Fruit fly (Drosophila melanogaster) whole organism, embryonic: ENCODE results near the gene CG8668.

Source experiments
- BEAF-32 ChIP-seq: fragments of 200-800 bp; sonication (Bioruptor generic); optimal IDR thresholded peaks from 3 replicates; lab custom pipeline; 2017; ENCODE audit warnings: missing biosample characterization, missing genetic modification characterization, mild to moderate bottlenecking, moderate library complexity, missing genetic modification reagents
- Bgb ChIP-seq: fragments of 200-800 bp; sonication (Bioruptor generic); IDR thresholded peaks from 2 replicates; pipeline ENCODE4 v1.3.6; 2022; ENCODE audit warnings: missing biosample characterization, missing genetic modification characterization; ENCODE audit not compliant: partially characterized antibody
- CG11093 ChIP-seq: fragments of 200-800 bp; sonication (Bioruptor generic); IDR thresholded peaks from 3 replicates; pipeline ENCODE4 v1.3.6; 2022; ENCODE audit warnings: missing biosample characterization, missing genetic modification characterization
- CG11456 ChIP-seq: fragments of 200-800 bp; sonication (Bioruptor generic); IDR thresholded peaks from 3 replicates; pipeline ENCODE4 v1.3.6; 2022; ENCODE audit warnings: missing biosample characterization, missing genetic modification characterization
- CG12299 ChIP-seq: fragments of 200-800 bp; sonication (Bioruptor generic); optimal IDR thresholded peaks from 2 replicates; lab custom pipeline; 2018; ENCODE audit warnings: missing biosample characterization, mild to moderate bottlenecking, missing genetic modification characterization
- CG13296 ChIP-seq: fragments of 200-800 bp; sonication (Bioruptor generic); optimal IDR thresholded peaks from 3 replicates; lab custom pipeline; 2018; ENCODE audit warnings: missing biosample characterization, mild to moderate bottlenecking, missing genetic modification characterization
- CG13424 ChIP-seq: fragments of 200-800 bp; sonication (Bioruptor generic); optimal IDR thresholded peaks from 2 replicates; lab custom pipeline; 2019; ENCODE audit warnings: missing biosample characterization, mild to moderate bottlenecking, missing genetic modification characterization, moderate library complexity
- CG14441 ChIP-seq: fragments of 200-800 bp; sonication (Bioruptor generic); IDR thresholded peaks from 2 replicates; pipeline ENCODE4 v1.3.6; 2022; ENCODE audit warnings: missing biosample characterization, missing genetic modification characterization
- CG15269 ChIP-seq: fragments of 200-800 bp; sonication (Bioruptor generic); optimal IDR thresholded peaks from 2 replicates; lab custom pipeline; 2018; ENCODE audit warnings: missing biosample characterization, mild to moderate bottlenecking, missing genetic modification characterization, moderate library complexity
- CG15514 ChIP-seq: fragments of 200-800 bp; sonication (Bioruptor generic); optimal IDR thresholded peaks from 3 replicates; lab custom pipeline; 2017; ENCODE audit warnings: missing biosample characterization, missing genetic modification characterization, mild to moderate bottlenecking, moderate library complexity, missing genetic modification reagents
- CG33557 ChIP-seq: fragments of 200-800 bp; sonication (Bioruptor generic); optimal IDR thresholded peaks from 2 replicates; lab custom pipeline; 2019; ENCODE audit warnings: missing biosample characterization, mild to moderate bottlenecking, missing genetic modification characterization, moderate library complexity
- CG34376 ChIP-seq: fragments of 200-800 bp; sonication (Bioruptor generic); optimal IDR thresholded peaks from 2 replicates; lab custom pipeline; 2018; ENCODE audit warnings: missing biosample characterization, mild to moderate bottlenecking, missing genetic modification characterization
- CG34422 ChIP-seq: fragments of 200-800 bp; sonication (Bioruptor generic); IDR thresholded peaks from 3 replicates; pipeline ENCODE4 v1.3.6; 2022; ENCODE audit warnings: missing biosample characterization, missing genetic modification characterization
- CG4360 ChIP-seq: fragments of 200-800 bp; sonication (Bioruptor generic); IDR thresholded peaks from 2 replicates; pipeline ENCODE4 v1.3.6; 2022; ENCODE audit warnings: missing biosample characterization, missing genetic modification characterization
- CG6765 ChIP-seq: fragments of 200-800 bp; sonication (Bioruptor generic); optimal IDR thresholded peaks from 3 replicates; lab custom pipeline; 2017; ENCODE audit warnings: missing biosample characterization, mild to moderate bottlenecking, missing genetic modification characterization
- CG6791 ChIP-seq: fragments of 200-800 bp; sonication (Bioruptor generic); IDR thresholded peaks from 3 replicates; pipeline ENCODE4 v1.3.6; 2022; ENCODE audit warnings: missing biosample characterization, missing genetic modification characterization; ENCODE audit not compliant: partially characterized antibody
- CG7372 ChIP-seq: fragments of 200-800 bp; sonication (Bioruptor generic); IDR thresholded peaks from 2 replicates; pipeline ENCODE4 v1.3.6; 2022; ENCODE audit warnings: missing biosample characterization, missing genetic modification characterization
- CG8359 ChIP-seq: fragments of 200-800 bp; sonication (Bioruptor generic); optimal IDR thresholded peaks from 2 replicates; lab custom pipeline; 2017; ENCODE audit warnings: missing biosample characterization, mild to moderate bottlenecking, missing genetic modification characterization, borderline replicate concordance
- CG9727 ChIP-seq: fragments of 200-800 bp; sonication (Bioruptor generic); optimal IDR thresholded peaks from 3 replicates; lab custom pipeline; 2017; ENCODE audit warnings: missing biosample characterization, mild to moderate bottlenecking, missing genetic modification characterization
- CG9817 ChIP-seq: fragments of 200-800 bp; sonication (Bioruptor generic); optimal IDR thresholded peaks from 2 replicates; lab custom pipeline; 2018; ENCODE audit warnings: missing biosample characterization, mild to moderate bottlenecking, missing genetic modification characterization, moderate library complexity
- Dad ChIP-seq: fragments of 200-800 bp; sonication (Bioruptor generic); optimal IDR thresholded peaks from 3 replicates; lab custom pipeline; 2016; ENCODE audit warnings: missing biosample characterization, missing genetic modification characterization
- E2f2 ChIP-seq: fragments of 200-800 bp; sonication (Bioruptor generic); IDR thresholded peaks from 2 replicates; pipeline ENCODE4 v1.3.6; 2022; ENCODE audit warnings: missing biosample characterization, missing genetic modification characterization
- HLH4C ChIP-seq: fragments of 200-800 bp; sonication (Bioruptor generic); IDR thresholded peaks from 3 replicates; pipeline ENCODE4 v1.3.6; 2022; ENCODE audit warnings: missing biosample characterization, missing genetic modification characterization; ENCODE audit not compliant: partially characterized antibody
- Hey ChIP-seq: fragments of 200-800 bp; sonication (Bioruptor generic); optimal IDR thresholded peaks from 3 replicates; lab custom pipeline; 2018; ENCODE audit warnings: missing biosample characterization, mild to moderate bottlenecking, missing genetic modification characterization
- Jarid2 ChIP-seq: fragments of 200-800 bp; sonication (Bioruptor generic); optimal IDR thresholded peaks from 3 replicates; lab custom pipeline; 2017; ENCODE audit warnings: mild to moderate bottlenecking, missing biosample characterization, missing genetic modification reagents, missing genetic modification characterization
- NC2α ChIP-seq: fragments of 200-800 bp; sonication (Bioruptor generic); optimal IDR thresholded peaks from 2 replicates; lab custom pipeline; 2016; ENCODE audit warnings: missing biosample characterization, missing genetic modification characterization
- Opbp ChIP-seq: fragments of 200-800 bp; sonication (Bioruptor generic); IDR thresholded peaks from 3 replicates; pipeline ENCODE4 v1.3.6; 2022; ENCODE audit warnings: missing biosample characterization, missing genetic modification characterization; ENCODE audit not compliant: partially characterized antibody
- Pdp1 ChIP-seq, 2 experiments: fragments of 200-800 bp; sonication (Bioruptor generic); optimal IDR thresholded peaks; 3 replicates each; lab custom pipeline; 2016; ENCODE audit warnings: missing biosample characterization in 2 of 2, missing genetic modification characterization in 2 of 2, mild to moderate bottlenecking in 1 of 2, moderate library complexity in 1 of 2
- Ravus ChIP-seq: fragments of 200-800 bp; sonication (Bioruptor generic); IDR thresholded peaks from 2 replicates; pipeline ENCODE4 v1.3.6; 2022; ENCODE audit warnings: missing biosample characterization, missing genetic modification characterization
- Spps ChIP-seq: fragments of 200-800 bp; sonication (Bioruptor generic); optimal IDR thresholded peaks from 2 replicates; lab custom pipeline; 2018; ENCODE audit warnings: missing biosample characterization, mild to moderate bottlenecking, missing genetic modification characterization
- Usf ChIP-seq: fragments of 200-800 bp; sonication (Bioruptor generic); optimal IDR thresholded peaks from 2 replicates; lab custom pipeline; 2017; ENCODE audit warnings: missing genotype, missing biosample characterization, missing genetic modification characterization
- az2 ChIP-seq: fragments of 200-800 bp; sonication (Bioruptor generic); optimal IDR thresholded peaks from 3 replicates; lab custom pipeline; 2016; ENCODE audit warnings: missing biosample characterization, missing genetic modification characterization
- bbx ChIP-seq: fragments of 200-800 bp; sonication (Bioruptor generic); IDR thresholded peaks from 2 replicates; pipeline ENCODE4 v1.3.6; 2022; ENCODE audit warnings: missing biosample characterization, missing genetic modification characterization; ENCODE audit not compliant: partially characterized antibody
- br ChIP-seq: fragments of >200 bp; optimal IDR thresholded peaks from 2 replicates; lab custom pipeline; 2017
- corto ChIP-seq: fragments of 200-800 bp; sonication (Bioruptor generic); optimal IDR thresholded peaks from 2 replicates; lab custom pipeline; 2016; ENCODE audit warnings: missing biosample characterization, mild to moderate bottlenecking, missing genetic modification characterization, moderate library complexity
- disco-r ChIP-seq: fragments of 200-800 bp; sonication (Bioruptor generic); optimal IDR thresholded peaks from 2 replicates; lab custom pipeline; 2016; ENCODE audit warnings: missing biosample characterization, missing genetic modification characterization
- eve ChIP-seq, 2 experiments: fragments of >200 bp; optimal IDR thresholded peaks; 2 replicates each; lab custom pipeline; 2017; ENCODE audit warnings: missing biosample characterization in 2 of 2, missing genetic modification characterization in 2 of 2
- ewg ChIP-seq: fragments of 200-800 bp; sonication (Bioruptor generic); optimal IDR thresholded peaks from 3 replicates; lab custom pipeline; 2017; ENCODE audit warnings: mild to moderate bottlenecking, missing biosample characterization, missing genetic modification reagents, missing genetic modification characterization
- gfzf ChIP-seq: fragments of 200-800 bp; sonication (Bioruptor generic); optimal IDR thresholded peaks from 2 replicates; lab custom pipeline; 2016; ENCODE audit warnings: missing biosample characterization, mild to moderate bottlenecking, missing genetic modification characterization, moderate library complexity
- hb ChIP-seq: fragments of 200-800 bp; sonication (Bioruptor generic); IDR thresholded peaks from 3 replicates; pipeline ENCODE4 v1.3.6; 2022; ENCODE audit warnings: missing biosample characterization, missing genetic modification characterization; ENCODE audit not compliant: partially characterized antibody
- jing ChIP-seq: fragments of 200-800 bp; sonication (Bioruptor generic); optimal IDR thresholded peaks from 2 replicates; lab custom pipeline; 2018; ENCODE audit warnings: missing biosample characterization, mild to moderate bottlenecking, missing genetic modification characterization
- lbe ChIP-seq: fragments of 200-800 bp; sonication (Bioruptor generic); optimal IDR thresholded peaks from 2 replicates; lab custom pipeline; 2016; ENCODE audit warnings: missing biosample characterization, mild to moderate bottlenecking, missing genetic modification characterization
- sna ChIP-seq: fragments of 200-800 bp; sonication (Bioruptor generic); IDR thresholded peaks from 2 replicates; pipeline ENCODE4 v1.3.6; 2022; ENCODE audit warnings: missing biosample characterization, missing genetic modification characterization; ENCODE audit not compliant: partially characterized antibody
- tio ChIP-seq: fragments of 200-800 bp; sonication (Bioruptor generic); optimal IDR thresholded peaks from 2 replicates; lab custom pipeline; 2017; ENCODE audit warnings: missing biosample characterization, missing genetic modification characterization, inconsistent platforms
- tna ChIP-seq: fragments of 200-800 bp; sonication (Bioruptor generic); IDR thresholded peaks from 2 replicates; pipeline ENCODE4 v1.3.6; 2022; ENCODE audit warnings: missing biosample characterization, missing genetic modification characterization; ENCODE audit not compliant: partially characterized antibody
- trem ChIP-seq: fragments of 200-800 bp; optimal IDR thresholded peaks from 3 replicates; lab custom pipeline; 2019; ENCODE audit warnings: missing biosample characterization, mild to moderate bottlenecking, missing genetic modification characterization, moderate library complexity
- ttk ChIP-seq: fragments of 200-800 bp; sonication (Bioruptor generic); IDR thresholded peaks from 2 replicates; pipeline ENCODE4 v2.1.2; 2022; ENCODE audit warnings: missing biosample characterization, missing genetic modification characterization
- vnd ChIP-seq: fragments of 200-800 bp; sonication (Bioruptor generic); IDR thresholded peaks from 3 replicates; pipeline ENCODE4 v1.3.6; 2022; ENCODE audit warnings: missing biosample characterization, missing genetic modification characterization; ENCODE audit not compliant: partially characterized antibody

CG8668 gene

dm6 chr2L:8126849-8127602 is at the start of gene CG8668, which contains the start of gene CG12375 (continued):
- TF ChIP-seq tna, result peak; percentile 78
- TF ChIP-seq CG15269 (tag; lab: Kevin White, UChicago), result no peak
- no peak for TF ChIP-seq ttk (GFP tag; lab: Robert Waterston, UW)
- no peak for TF ChIP-seq CG12299
- TF ChIP-seq Bgb, result peak; percentile 87
- peak; percentile 54 for TF ChIP-seq CG15514 (GFP tag; lab: Kevin White, UChicago)
- no peak for TF ChIP-seq E2f2 (GFP tag; lab: Robert Waterston, UW)
- TF ChIP-seq CG14441 (GFP tag; lab: Robert Waterston, UW), result no peak
- TF ChIP-seq Opbp (GFP tag; lab: Robert Waterston, UW), result peak; percentile 83
- TF ChIP-seq corto (GFP tag; lab: Kevin White, UChicago), result peak; percentile 48
- TF ChIP-seq vnd, result peak; percentile 71
- TF ChIP-seq CG34422 (GFP tag; lab: Robert Waterston, UW), result peak; percentile 24; the same call in 1 of the 3 replicates
- TF ChIP-seq trem (tag; lab: Kevin White, UChicago), result peak; percentile 35
- no peak for TF ChIP-seq CG11456 (GFP tag; lab: Robert Waterston, UW)
- peak; percentile 74; the same call in 1 of the 2 replicates for TF ChIP-seq sna (GFP tag; lab: Robert Waterston, UW)
- no peak for TF ChIP-seq CG8359 (GFP tag; lab: Kevin White, UChicago)
- no peak for TF ChIP-seq tio (GFP tag; lab: Kevin White, UChicago)
- TF ChIP-seq CG13424, result no peak
- TF ChIP-seq BEAF-32 (GFP tag; lab: Kevin White, UChicago), result peak; percentile 80
- TF ChIP-seq HLH4C (GFP tag; lab: Robert Waterston, UW), result peak; percentile 79
- TF ChIP-seq CG6765 (GFP tag; lab: Kevin White, UChicago), result peak; percentile 61
- TF ChIP-seq Ravus, result no peak
- TF ChIP-seq CG6791 (GFP tag; lab: Robert Waterston, UW), result peak; percentile 83
- TF ChIP-seq CG9817 (tag; lab: Kevin White, UChicago), result no peak
- peak; percentile 46 for TF ChIP-seq CG34376 (GFP tag; lab: Kevin White, UChicago)
- TF ChIP-seq hb (GFP tag; lab: Robert Waterston, UW), result peak; percentile 76; the same call in 2 of the 3 replicates
- peak; percentile 13 for TF ChIP-seq CG13296
- TF ChIP-seq lbe (GFP tag; lab: Kevin White, UChicago), result peak; percentile 22
- no peak for TF ChIP-seq br (lab: Kevin White, UChicago)
- TF ChIP-seq Pdp1 (GFP tag; optimal IDR thresholded peaks at IDR 0.05; lab: Kevin White, UChicago), result peak in 1 of 2 experiments; percentile 18
- no peak for TF ChIP-seq CG11093 (GFP tag; lab: Robert Waterston, UW)
- no peak for TF ChIP-seq ewg (GFP tag; lab: Kevin White, UChicago)
- TF ChIP-seq disco-r, result no peak
- TF ChIP-seq eve (GFP tag; optimal IDR thresholded peaks at IDR 0.05; lab: Kevin White, UChicago), result no peak
- TF ChIP-seq Jarid2 (GFP tag; lab: Kevin White, UChicago), result peak; percentile 48
- TF ChIP-seq Spps (tag; lab: Kevin White, UChicago), result no peak
- no peak for TF ChIP-seq NC2α
- TF ChIP-seq az2 (GFP tag; lab: Kevin White, UChicago), result no peak
- peak; percentile 29 for TF ChIP-seq gfzf (GFP tag; lab: Kevin White, UChicago)
- TF ChIP-seq Dad (GFP tag; lab: Kevin White, UChicago), result no peak
- TF ChIP-seq CG7372 (GFP tag; lab: Robert Waterston, UW), result no peak
- peak; percentile 88 for TF ChIP-seq bbx
- TF ChIP-seq jing (GFP tag; lab: Kevin White, UChicago), result no peak
- no peak for TF ChIP-seq Hey (tag; lab: Kevin White, UChicago)
- no peak for TF ChIP-seq Usf (GFP tag; lab: Kevin White, UChicago)
- peak; percentile 89 for TF ChIP-seq CG4360 (GFP tag; lab: Robert Waterston, UW)
- TF ChIP-seq CG9727 (GFP tag; lab: Kevin White, UChicago), result peak; percentile 2
- TF ChIP-seq CG33557 (GFP tag; lab: Kevin White, UChicago), result no peak
